Fruit fly (Drosophila melanogaster): Measurements from ENCODE around the gene CG7903.

DNA sequence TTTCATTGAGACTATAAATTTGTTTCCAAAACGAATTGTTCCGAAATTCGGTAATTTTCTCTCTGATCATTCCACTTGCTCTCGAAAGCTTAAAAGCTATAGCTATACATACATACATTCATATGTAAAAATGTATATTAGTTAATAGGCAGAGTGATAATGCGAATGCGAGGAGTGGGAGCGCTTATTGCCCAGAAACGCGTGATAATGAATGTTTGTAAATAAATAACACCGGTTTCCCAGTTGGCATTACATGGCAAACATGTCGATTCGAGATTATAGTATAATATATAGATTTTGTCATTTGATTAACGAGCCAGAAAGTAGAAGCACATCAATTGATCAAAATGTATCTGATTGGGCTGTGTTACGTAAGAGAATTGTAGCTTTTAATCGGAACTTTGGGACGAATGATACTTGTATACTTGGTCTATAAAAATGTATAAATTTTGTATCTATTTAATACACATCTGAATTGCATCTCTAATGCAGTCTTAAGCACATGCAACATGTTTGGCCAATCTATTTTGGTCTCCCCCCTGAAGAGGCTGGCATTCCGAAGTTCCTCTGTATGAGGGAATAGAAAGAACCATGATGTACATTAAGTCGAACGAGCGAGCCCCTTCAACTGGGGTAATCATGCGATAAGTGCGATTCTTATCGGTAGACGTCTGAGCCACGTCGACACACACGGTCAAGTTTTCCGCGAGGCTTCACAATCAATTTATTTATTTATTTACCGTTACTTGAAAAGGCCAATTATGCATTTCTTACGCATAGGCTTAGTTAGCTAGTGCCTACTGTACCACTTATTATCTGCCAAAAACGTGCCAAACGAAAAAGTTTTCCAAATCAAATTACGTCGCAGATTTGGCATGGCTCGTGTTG, 17.8 kb upstream of the CG7903 start:
- TF ChIP-seq CG8478 (optimal IDR thresholded peaks at IDR 0.05) (no peak), usp (GFP tag; optimal IDR thresholded peaks at IDR 0.05) (no peak), psq (optimal IDR thresholded peaks at IDR 0.05) (no peak), pan (optimal IDR thresholded peaks at IDR 0.05) (no peak)
